Worm (Caenorhabditis elegans): ENCODE results near the gene fut-3.
A peak's percentile ranks its signal among the peaks of the same experiment; 100 is the strongest.

The fut-3 gene

ce11 chrII:5659675-5660074 is at the start of gene fut-3:
Gene fut-3 (minus strand): TSS chrII:5659775.
- TF ChIP-seq hlh-8 (tag; optimal IDR thresholded peaks at IDR 0.05) (no peak), hlh-15 (tag; optimal IDR thresholded peaks at IDR 0.05) (no peak), madf-2 (tag; optimal IDR thresholded peaks at IDR 0.05) (no peak), mec-3 (tag; optimal IDR thresholded peaks at IDR 0.05; ENCODE audit: borderline replicate concordance) (no peak), pha-2 (tag; optimal IDR thresholded peaks at IDR 0.05) (no peak), hlh-6 (tag; optimal IDR thresholded peaks at IDR 0.05) (no peak), pqm-1 (tag; optimal IDR thresholded peaks at IDR 0.05) (no peak), K02D7.2 (tag; optimal IDR thresholded peaks at IDR 0.05) (no peak), pag-3 (tag; optimal IDR thresholded peaks at IDR 0.05; ENCODE audit: borderline replicate concordance) (no peak), dmd-4 (tag; optimal IDR thresholded peaks at IDR 0.05; ENCODE audit: borderline replicate concordance) (no peak), dve-1 (tag; optimal IDR thresholded peaks at IDR 0.05) (no peak), ets-4 (tag; optimal IDR thresholded peaks at IDR 0.05) (no peak), tbx-7 (tag; optimal IDR thresholded peaks at IDR 0.05) (no peak), nhr-232 (tag; optimal IDR thresholded peaks at IDR 0.05) (no peak), fkh-10 (GFP tag; optimal IDR thresholded peaks at IDR 0.05) (no peak), ttx-3 (tag; optimal IDR thresholded peaks at IDR 0.05) (no peak), ceh-22 (tag; optimal IDR thresholded peaks at IDR 0.05) (no peak), che-1 (tag; optimal IDR thresholded peaks at IDR 0.05) (no peak)

ce11 chrII:5708154-5708553 is 48.6 kb upstream of the fut-3 start:
- peak; percentile 90 for TF ChIP-seq unc-42 (tag; optimal IDR thresholded peaks at IDR 0.05)
- TF ChIP-seq C08G9.2 (tag; optimal IDR thresholded peaks at IDR 0.05), result no peak

ce11 chrII:5707532-5707931 is 48.0 kb upstream of the fut-3 start, which contains the start of gene osta-2:
Gene osta-2 (plus strand): TSS chrII:5707691.
- no peak for TF ChIP-seq C38D4.7 (GFP tag; optimal IDR thresholded peaks at IDR 0.05)
- TF ChIP-seq K02D7.2 (tag; optimal IDR thresholded peaks at IDR 0.05), result no peak
- TF ChIP-seq tbx-7 (tag; optimal IDR thresholded peaks at IDR 0.05), result no peak
- no peak for TF ChIP-seq hlh-8 (tag; optimal IDR thresholded peaks at IDR 0.05)

- no peak for TF ChIP-seq ceh-19 (GFP tag; optimal IDR thresholded peaks at IDR 0.05)
- no peak for TF ChIP-seq zip-5 (tag; optimal IDR thresholded peaks at IDR 0.05)
- no peak for TF ChIP-seq ceh-22 (tag; optimal IDR thresholded peaks at IDR 0.05)
- no peak for TF ChIP-seq pag-3 (tag; optimal IDR thresholded peaks at IDR 0.05; ENCODE audit: borderline replicate concordance)
- TF ChIP-seq sdc-2 (tag; optimal IDR thresholded peaks at IDR 0.05), result no peak
- no peak for TF ChIP-seq unc-3 (GFP tag; conservative IDR thresholded peaks at IDR 0.05)
- no peak for TF ChIP-seq unc-3 (tag; optimal IDR thresholded peaks at IDR 0.05)
- TF ChIP-seq dmd-4 (tag; optimal IDR thresholded peaks at IDR 0.05; ENCODE audit: borderline replicate concordance), result no peak
- no peak for TF ChIP-seq unc-55 (GFP tag; optimal IDR thresholded peaks at IDR 0.05)
- TF ChIP-seq pqm-1 (tag; optimal IDR thresholded peaks at IDR 0.05), result no peak
These were observed 44.9 kb upstream of the fut-3 start for ce11 chrII:5704479-5704878.

ce11 chrII:5702611-5703192 is 43.1 kb upstream of the fut-3 start:
- no peak for TF ChIP-seq zip-5 (tag; optimal IDR thresholded peaks at IDR 0.05)
- no peak for TF ChIP-seq K09A11.1 (tag; optimal IDR thresholded peaks at IDR 0.05; ENCODE audit: insufficient read depth)
- no peak for TF ChIP-seq C38D4.7 (GFP tag; optimal IDR thresholded peaks at IDR 0.05)
- no peak for TF ChIP-seq ceh-48 (tag; optimal IDR thresholded peaks at IDR 0.05)
- no peak for TF ChIP-seq F13H6.1 (tag; optimal IDR thresholded peaks at IDR 0.05)
- TF ChIP-seq unc-42 (tag; optimal IDR thresholded peaks at IDR 0.05), result peak; percentile 49
- no peak for TF ChIP-seq unc-86 (tag; optimal IDR thresholded peaks at IDR 0.05)
- TF ChIP-seq ceh-31 (tag; optimal IDR thresholded peaks at IDR 0.05), result peak; percentile 62
- TF ChIP-seq rnt-1 (tag; optimal IDR thresholded peaks at IDR 0.05), result no peak
- no peak for TF ChIP-seq tbx-2 (tag; optimal IDR thresholded peaks at IDR 0.05)
- TF ChIP-seq elt-4 (tag; optimal IDR thresholded peaks at IDR 0.05), result no peak

Data from whole organism, late embryonic.